Fruit fly (Drosophila melanogaster) whole organism, embryonic: ENCODE measurements around the gene CG3224.
A peak's percentile ranks its signal among the peaks of the same experiment; 100 is the strongest.

Source experiments
- CG10959 ChIP-seq: fragments of 200-800 bp; sonication (Bioruptor generic); IDR thresholded peaks from 2 replicates; pipeline ENCODE4 v1.3.6; 2022; ENCODE audit warnings: missing biosample characterization, missing genetic modification characterization
- CG11093 ChIP-seq: fragments of 200-800 bp; sonication (Bioruptor generic); IDR thresholded peaks from 3 replicates; pipeline ENCODE4 v1.3.6; 2022; ENCODE audit warnings: missing biosample characterization, missing genetic modification characterization
- CG11456 ChIP-seq: fragments of 200-800 bp; sonication (Bioruptor generic); IDR thresholded peaks from 3 replicates; pipeline ENCODE4 v1.3.6; 2022; ENCODE audit warnings: missing biosample characterization, missing genetic modification characterization
- CG11695 ChIP-seq: fragments of 200-800 bp; sonication (Bioruptor generic); IDR thresholded peaks from 3 replicates; pipeline ENCODE4 v1.3.6; 2022; ENCODE audit warnings: missing biosample characterization, missing genetic modification characterization
- CG13123 ChIP-seq: fragments of 200-800 bp; sonication (Bioruptor generic); optimal IDR thresholded peaks from 2 replicates; lab custom pipeline; 2016; ENCODE audit warnings: missing biosample characterization, missing genetic modification characterization
- CG14441 ChIP-seq: fragments of 200-800 bp; sonication (Bioruptor generic); IDR thresholded peaks from 2 replicates; pipeline ENCODE4 v1.3.6; 2022; ENCODE audit warnings: missing biosample characterization, missing genetic modification characterization
- CG15073 ChIP-seq: fragments of 200-800 bp; sonication (Bioruptor generic); optimal IDR thresholded peaks from 2 replicates; lab custom pipeline; 2016; ENCODE audit warnings: missing biosample characterization, missing genetic modification characterization
- CG1792 ChIP-seq: fragments of 200-800 bp; sonication (Bioruptor generic); optimal IDR thresholded peaks from 2 replicates; lab custom pipeline; 2016; ENCODE audit warnings: missing biosample characterization, missing genetic modification characterization
- CG18619 ChIP-seq: fragments of 200-800 bp; sonication (Bioruptor generic); optimal IDR thresholded peaks from 3 replicates; lab custom pipeline; 2017; ENCODE audit warnings: missing biosample characterization, mild to moderate bottlenecking, missing genetic modification characterization
- CG31441 ChIP-seq: fragments of 200-800 bp; sonication (Bioruptor generic); IDR thresholded peaks from 2 replicates; pipeline ENCODE4 v1.3.6; 2022; ENCODE audit warnings: missing biosample characterization, missing genetic modification characterization
- CG33213 ChIP-seq: fragments of 200-800 bp; sonication (Bioruptor generic); optimal IDR thresholded peaks from 3 replicates; lab custom pipeline; 2016; ENCODE audit warnings: missing biosample characterization, missing genetic modification characterization
- CG34224 ChIP-seq: fragments of 200-800 bp; sonication (Bioruptor generic); IDR thresholded peaks from 3 replicates; pipeline ENCODE4 v1.3.6; 2022; ENCODE audit warnings: missing biosample characterization, missing genetic modification characterization; ENCODE audit not compliant: partially characterized antibody
- CG3995 ChIP-seq: fragments of 200-800 bp; sonication (Bioruptor generic); optimal IDR thresholded peaks from 3 replicates; lab custom pipeline; 2016; ENCODE audit warnings: missing biosample characterization, missing genetic modification characterization
- CG8290 ChIP-seq, 3 experiments: fragments of 200-800 bp; sonication (Bioruptor generic); optimal IDR thresholded peaks; 2 replicates each; lab custom pipeline; 2016 to 2019; ENCODE audit warnings: missing biosample characterization in 3 of 3, missing genetic modification characterization in 3 of 3, mild to moderate bottlenecking in 2 of 3, moderate library complexity in 1 of 3
- CG9817 ChIP-seq: fragments of 200-800 bp; sonication (Bioruptor generic); optimal IDR thresholded peaks from 2 replicates; lab custom pipeline; 2018; ENCODE audit warnings: missing biosample characterization, mild to moderate bottlenecking, missing genetic modification characterization, moderate library complexity
- CG9876 ChIP-seq: fragments of 200-800 bp; sonication (Bioruptor generic); optimal IDR thresholded peaks from 2 replicates; lab custom pipeline; 2016; ENCODE audit warnings: missing biosample characterization, missing genetic modification characterization
- Camta ChIP-seq: fragments of 200-800 bp; sonication (Bioruptor generic); optimal IDR thresholded peaks from 2 replicates; lab custom pipeline; 2016; ENCODE audit warnings: missing biosample characterization, missing genetic modification characterization
- Dad ChIP-seq: fragments of 200-800 bp; sonication (Bioruptor generic); optimal IDR thresholded peaks from 3 replicates; lab custom pipeline; 2016; ENCODE audit warnings: missing biosample characterization, missing genetic modification characterization
- Eip74EF ChIP-seq, 2 experiments: fragments of 200-800 bp in 1 of 2; fragments of >200 bp in 1 of 2; sonication (Bioruptor generic) in 1 of 2; optimal IDR thresholded peaks; 2 replicates each; lab custom pipeline; 2017 to 2019; ENCODE audit warnings: missing biosample characterization in 2 of 2, missing genetic modification characterization in 2 of 2, mild to moderate bottlenecking in 1 of 2, moderate library complexity in 1 of 2
- Fer1 ChIP-seq: fragments of 200-800 bp; sonication (Bioruptor generic); optimal IDR thresholded peaks from 2 replicates; lab custom pipeline; 2017; ENCODE audit warnings: missing biosample characterization, mild to moderate bottlenecking, missing genetic modification characterization
- Fer3 ChIP-seq: fragments of 200-800 bp; sonication (Bioruptor generic); optimal IDR thresholded peaks from 2 replicates; lab custom pipeline; 2018; ENCODE audit warnings: missing biosample characterization, mild to moderate bottlenecking, missing genetic modification characterization, moderate library complexity
- H15 ChIP-seq: fragments of 200-800 bp; sonication (Bioruptor generic); IDR thresholded peaks from 3 replicates; pipeline ENCODE4 v1.3.6; 2022; ENCODE audit warnings: missing biosample characterization, missing genetic modification characterization
- HLH3B ChIP-seq: fragments of 200-800 bp; sonication (Bioruptor generic); IDR thresholded peaks from 2 replicates; pipeline ENCODE4 v1.3.6; 2022; ENCODE audit warnings: missing biosample characterization, missing genetic modification characterization
- Jarid2 ChIP-seq: fragments of 200-800 bp; sonication (Bioruptor generic); optimal IDR thresholded peaks from 3 replicates; lab custom pipeline; 2017; ENCODE audit warnings: mild to moderate bottlenecking, missing biosample characterization, missing genetic modification reagents, missing genetic modification characterization
- Max ChIP-seq: fragments of 200-800 bp; sonication (Bioruptor generic); optimal IDR thresholded peaks from 2 replicates; lab custom pipeline; 2016; ENCODE audit warnings: missing biosample characterization, mild to moderate bottlenecking, missing genetic modification characterization
- Meics ChIP-seq: fragments of 200-800 bp; sonication (Bioruptor generic); optimal IDR thresholded peaks from 2 replicates; lab custom pipeline; 2017; ENCODE audit warnings: missing biosample characterization, mild to moderate bottlenecking, missing genetic modification characterization
- Nf-YC ChIP-seq: fragments of 200-800 bp; optimal IDR thresholded peaks from 3 replicates; lab custom pipeline; 2019; ENCODE audit warnings: missing biosample characterization, mild to moderate bottlenecking, missing genetic modification characterization, moderate library complexity
- Ravus ChIP-seq: fragments of 200-800 bp; sonication (Bioruptor generic); IDR thresholded peaks from 2 replicates; pipeline ENCODE4 v1.3.6; 2022; ENCODE audit warnings: missing biosample characterization, missing genetic modification characterization
- az2 ChIP-seq: fragments of 200-800 bp; sonication (Bioruptor generic); optimal IDR thresholded peaks from 3 replicates; lab custom pipeline; 2016; ENCODE audit warnings: missing biosample characterization, missing genetic modification characterization
- cg ChIP-seq: fragments of 200-800 bp; sonication (Bioruptor generic); optimal IDR thresholded peaks from 3 replicates; lab custom pipeline; 2019; ENCODE audit warnings: missing biosample characterization, mild to moderate bottlenecking, missing genetic modification characterization, moderate library complexity
- chn ChIP-seq: fragments of 200-800 bp; sonication (Bioruptor generic); optimal IDR thresholded peaks from 2 replicates; lab custom pipeline; 2016; ENCODE audit warnings: missing biosample characterization, missing genetic modification characterization
- crol ChIP-seq: fragments of 200-800 bp; sonication (Bioruptor generic); IDR thresholded peaks from 2 replicates; pipeline ENCODE4 v1.3.6; 2022; ENCODE audit warnings: missing biosample characterization, missing genetic modification characterization
- dmrt99B ChIP-seq: fragments of 200-800 bp; sonication (Bioruptor generic); optimal IDR thresholded peaks from 2 replicates; lab custom pipeline; 2018; ENCODE audit warnings: missing biosample characterization, mild to moderate bottlenecking, missing genetic modification characterization, moderate library complexity
- dysf ChIP-seq: fragments of 200-800 bp; sonication (Bioruptor generic); IDR thresholded peaks from 3 replicates; pipeline ENCODE4 v1.3.6; 2022; ENCODE audit warnings: missing biosample characterization, missing genetic modification characterization
- jigr1 ChIP-seq: fragments of 200-800 bp; sonication (Bioruptor generic); IDR thresholded peaks from 3 replicates; pipeline ENCODE4 v1.3.6; 2022; ENCODE audit warnings: missing biosample characterization, missing genetic modification characterization
- ken ChIP-seq: fragments of 200-800 bp; sonication (Bioruptor generic); IDR thresholded peaks from 3 replicates; pipeline ENCODE4 v1.3.6; 2022; ENCODE audit warnings: missing biosample characterization, missing genetic modification characterization
- klu ChIP-seq: fragments of 200-800 bp; sonication (Bioruptor generic); IDR thresholded peaks from 2 replicates; pipeline ENCODE4 v1.3.6; 2022; ENCODE audit warnings: missing biosample characterization, missing genetic modification characterization
- lola ChIP-seq, 3 experiments: fragments of >200 bp in 2 of 3; fragments of 200-800 bp in 1 of 3; sonication (Bioruptor generic) in 1 of 3; optimal IDR thresholded peaks; 2 replicates each; lab custom pipeline; 2017 to 2019; ENCODE audit warnings: missing biosample characterization in 3 of 3, missing genetic modification characterization in 3 of 3, mild to moderate bottlenecking in 1 of 3, moderate library complexity in 1 of 3
- nau ChIP-seq: fragments of 200-800 bp; sonication (Bioruptor generic); optimal IDR thresholded peaks from 3 replicates; lab custom pipeline; 2017; ENCODE audit warnings: missing biosample characterization, mild to moderate bottlenecking, missing genetic modification characterization, missing genetic modification reagents
- nom ChIP-seq: fragments of 200-800 bp; sonication (Bioruptor generic); optimal IDR thresholded peaks from 2 replicates; lab custom pipeline; 2017; ENCODE audit warnings: missing biosample characterization, missing genetic modification characterization, mild to moderate bottlenecking, moderate library complexity, missing genetic modification reagents
- ro ChIP-seq: fragments of 200-800 bp; sonication (Bioruptor generic); IDR thresholded peaks from 2 replicates; pipeline ENCODE4 v1.3.6; 2022; ENCODE audit warnings: missing biosample characterization, missing genetic modification characterization
- salm ChIP-seq: fragments of 200-800 bp; sonication (Bioruptor generic); optimal IDR thresholded peaks from 2 replicates; lab custom pipeline; 2018; ENCODE audit warnings: missing biosample characterization, mild to moderate bottlenecking, missing genetic modification characterization
- sd ChIP-seq: fragments of 200-800 bp; sonication (Bioruptor generic); optimal IDR thresholded peaks from 3 replicates; lab custom pipeline; 2018; ENCODE audit warnings: missing biosample characterization, mild to moderate bottlenecking, missing genetic modification characterization, moderate library complexity
- sens-2 ChIP-seq: fragments of 200-800 bp; sonication (Bioruptor generic); IDR thresholded peaks from 2 replicates; pipeline ENCODE4 v1.3.6; 2022; ENCODE audit warnings: missing biosample characterization, missing genetic modification characterization
- tio ChIP-seq: fragments of 200-800 bp; sonication (Bioruptor generic); optimal IDR thresholded peaks from 2 replicates; lab custom pipeline; 2017; ENCODE audit warnings: missing biosample characterization, missing genetic modification characterization, inconsistent platforms
- trem ChIP-seq: fragments of 200-800 bp; optimal IDR thresholded peaks from 3 replicates; lab custom pipeline; 2019; ENCODE audit warnings: missing biosample characterization, mild to moderate bottlenecking, missing genetic modification characterization, moderate library complexity
- ttk ChIP-seq: fragments of 200-800 bp; sonication (Bioruptor generic); IDR thresholded peaks from 2 replicates; pipeline ENCODE4 v2.1.2; 2022; ENCODE audit warnings: missing biosample characterization, missing genetic modification characterization
- usp ChIP-seq: fragments of >200 bp; optimal IDR thresholded peaks from 2 replicates; lab custom pipeline; 2017; ENCODE audit warnings: missing biosample characterization, missing genetic modification characterization
- wek ChIP-seq: fragments of 200-800 bp; sonication (Bioruptor generic); optimal IDR thresholded peaks from 3 replicates; lab custom pipeline; 2018; ENCODE audit warnings: missing biosample characterization, mild to moderate bottlenecking, missing genetic modification characterization, moderate library complexity
- z ChIP-seq: fragments of 200-800 bp; sonication (Bioruptor generic); IDR thresholded peaks from 3 replicates; pipeline ENCODE4 v1.3.6; 2022; ENCODE audit warnings: missing biosample characterization, missing genetic modification characterization
- zfh1 ChIP-seq: fragments of 200-800 bp; sonication (Bioruptor generic); IDR thresholded peaks from 3 replicates; pipeline ENCODE4 v1.3.6; 2022; ENCODE audit warnings: missing biosample characterization, missing genetic modification characterization

Gene CG3224

dm6 chrX:6614266-6614665 is 47.0 kb downstream of the CG3224 start:
- TF ChIP-seq trem (tag; lab: Kevin White, UChicago) (peak; percentile 5), salm (tag; lab: Kevin White, UChicago) (peak; percentile 62), ttk (GFP tag; lab: Robert Waterston, UW) (no peak), CG11456 (GFP tag; lab: Robert Waterston, UW) (no peak), crol (no peak), CG15073 (GFP tag; lab: Kevin White, UChicago) (no peak), Meics (GFP tag; lab: Kevin White, UChicago) (peak; percentile 50), tio (no peak), CG31441 (GFP tag; lab: Robert Waterston, UW) (peak; percentile 25; the same call in 1 of the 2 replicates), Jarid2 (GFP tag; lab: Kevin White, UChicago) (peak; percentile 34), Eip74EF (GFP tag; optimal IDR thresholded peaks at IDR 0.05; lab: Kevin White, UChicago) (no peak), CG11093 (no peak), Nf-YC (no peak), Max (GFP tag; lab: Kevin White, UChicago) (no peak), sd (peak; percentile 53), CG3995 (GFP tag; lab: Kevin White, UChicago) (no peak), lola (GFP tag; optimal IDR thresholded peaks at IDR 0.05; lab: Kevin White, UChicago) (peak in 1 of 3 experiments; percentile 20), HLH3B (GFP tag; lab: Robert Waterston, UW) (no peak; the same call in 1 of the 2 replicates), Fer1 (GFP tag; lab: Kevin White, UChicago) (peak; percentile 50), CG14441 (GFP tag; lab: Robert Waterston, UW) (no peak), CG10959 (GFP tag; lab: Robert Waterston, UW) (no peak), Fer3 (tag; lab: Kevin White, UChicago) (peak; percentile 25), CG33213 (GFP tag; lab: Kevin White, UChicago) (peak; percentile 22), cg (GFP tag; lab: Kevin White, UChicago) (peak; percentile 28), dysf (no peak; the same call in 2 of the 3 replicates), chn (no peak), nau (GFP tag; lab: Kevin White, UChicago) (peak; percentile 54), CG13123 (GFP tag; lab: Kevin White, UChicago) (no peak), wek (GFP tag; lab: Kevin White, UChicago) (peak; percentile 71), ro (GFP tag; lab: Robert Waterston, UW) (no peak), jigr1 (GFP tag; lab: Robert Waterston, UW) (no peak), dmrt99B (peak; percentile 24), CG34224 (GFP tag; lab: Robert Waterston, UW) (no peak), nom (GFP tag; lab: Kevin White, UChicago) (no peak), sens-2 (no peak), Dad (no peak), CG18619 (GFP tag; lab: Kevin White, UChicago) (peak; percentile 49), CG8290 (GFP tag; optimal IDR thresholded peaks at IDR 0.05; lab: Kevin White, UChicago) (no peak), CG8290 (tag; optimal IDR thresholded peaks at IDR 0.05; lab: Kevin White, UChicago) (peak; percentile 29 to 67), Ravus (GFP tag; lab: Robert Waterston, UW) (no peak), CG9876 (GFP tag; lab: Kevin White, UChicago) (no peak), ken (GFP tag; lab: Robert Waterston, UW) (0 out of 3 replicates have a peak, but pooled peaks have one; percentile 18), CG1792 (no peak), CG11695 (no peak), z (GFP tag; lab: Robert Waterston, UW) (peak; percentile 65; the same call in 2 of the 3 replicates), usp (GFP tag; lab: Kevin White, UChicago) (no peak), Camta (GFP tag; lab: Kevin White, UChicago) (no peak), klu (GFP tag; lab: Robert Waterston, UW) (no peak), H15 (GFP tag; lab: Robert Waterston, UW) (no peak), zfh1 (no peak), CG9817 (tag; lab: Kevin White, UChicago) (no peak), az2 (GFP tag; lab: Kevin White, UChicago) (no peak)
